Worm (Caenorhabditis elegans): Measurements from ENCODE around the gene rpac-40.

- no peak for TF ChIP-seq aly-2 (tag; optimal IDR thresholded peaks at IDR 0.05)
- TF ChIP-seq nhr-28 (tag; optimal IDR thresholded peaks at IDR 0.05), result no peak
- TF ChIP-seq snpc-4 (tag; optimal IDR thresholded peaks at IDR 0.05), result no peak
- TF ChIP-seq ztf-4 (tag; optimal IDR thresholded peaks at IDR 0.05), result no peak
- no peak for TF ChIP-seq R02D3.7 (tag; optimal IDR thresholded peaks at IDR 0.05)
- no peak for TF ChIP-seq egl-27 (tag; optimal IDR thresholded peaks at IDR 0.05)
Measured at ce11 chrV:4190232-4190631, 9.1 kb upstream of the rpac-40 start.
